Worm (Caenorhabditis elegans) whole organism, L2 larva: ENCODE data around the gene enpl-1.

Experiments used
- ama-1 ChIP-seq: fragments of 150-350 bp; optimal IDR thresholded peaks from 2 replicates; lab custom pipeline; 2018; ENCODE audit warnings: inconsistent platforms
- skn-1 ChIP-seq: sonication (generic microtip); optimal IDR thresholded peaks from 2 replicates; lab custom pipeline; 2017; ENCODE audit warnings: missing biosample characterization, missing genetic modification characterization

- TF ChIP-seq skn-1 (peak; percentile 3), ama-1 (lab: Kevin White, UChicago) (peak; percentile 90)
Observed at ce11 chrIV:11082789-11083235, 36.3 kb upstream of the enpl-1 start.
